Fruit fly (Drosophila melanogaster) whole organism, embryonic: ENCODE data around the gene CG15208.

Experiments used
- CG10462 ChIP-seq: fragments of 200-800 bp; sonication (Bioruptor generic); optimal IDR thresholded peaks from 2 replicates; lab custom pipeline; 2016; ENCODE audit warnings: missing biosample characterization, missing genetic modification characterization
- CG11085 ChIP-seq: fragments of 200-800 bp; sonication (Bioruptor generic); IDR thresholded peaks from 2 replicates; pipeline ENCODE4 v1.3.6; 2022; ENCODE audit warnings: missing biosample characterization, missing genetic modification characterization
- CG11247 ChIP-seq: fragments of 200-800 bp; sonication (Bioruptor generic); IDR thresholded peaks from 2 replicates; pipeline ENCODE4 v1.3.6; 2022; ENCODE audit warnings: missing biosample characterization, missing genetic modification characterization
- CG1233 ChIP-seq: fragments of 200-800 bp; sonication (Bioruptor generic); optimal IDR thresholded peaks from 4 replicates; lab custom pipeline; 2018; ENCODE audit warnings: missing biosample characterization, mild to moderate bottlenecking, missing genetic modification characterization
- CG13296 ChIP-seq: fragments of 200-800 bp; sonication (Bioruptor generic); optimal IDR thresholded peaks from 3 replicates; lab custom pipeline; 2018; ENCODE audit warnings: missing biosample characterization, mild to moderate bottlenecking, missing genetic modification characterization
- CG15479 ChIP-seq: fragments of 200-800 bp; sonication (Bioruptor generic); optimal IDR thresholded peaks from 3 replicates; lab custom pipeline; 2019; ENCODE audit warnings: missing biosample characterization, mild to moderate bottlenecking, missing genetic modification characterization, moderate library complexity
- CG16779 ChIP-seq: fragments of 200-800 bp; sonication (Bioruptor generic); IDR thresholded peaks from 2 replicates; pipeline ENCODE4 v1.3.6; 2022; ENCODE audit warnings: missing biosample characterization, missing genetic modification characterization
- CG17385 ChIP-seq: fragments of 200-800 bp; sonication (Bioruptor generic); optimal IDR thresholded peaks from 3 replicates; lab custom pipeline; 2018; ENCODE audit warnings: missing biosample characterization, mild to moderate bottlenecking, missing genetic modification characterization
- CG17612 ChIP-seq: fragments of 200-800 bp; sonication (Bioruptor generic); IDR thresholded peaks from 2 replicates; pipeline ENCODE4 v1.3.6; 2022; ENCODE audit warnings: missing biosample characterization, missing genetic modification characterization
- CG18011 ChIP-seq: fragments of 200-800 bp; sonication (Bioruptor generic); optimal IDR thresholded peaks from 2 replicates; lab custom pipeline; 2017; ENCODE audit warnings: missing biosample characterization, missing genetic modification characterization, mild to moderate bottlenecking, moderate library complexity, missing genotype
- CG34376 ChIP-seq: fragments of 200-800 bp; sonication (Bioruptor generic); optimal IDR thresholded peaks from 2 replicates; lab custom pipeline; 2018; ENCODE audit warnings: missing biosample characterization, mild to moderate bottlenecking, missing genetic modification characterization
- CG43689 ChIP-seq: fragments of 200-800 bp; sonication (Bioruptor generic); IDR thresholded peaks from 2 replicates; pipeline ENCODE4 v1.3.6; 2022; ENCODE audit warnings: missing biosample characterization, missing genetic modification characterization
- CG4854 ChIP-seq: fragments of 200-800 bp; sonication (Bioruptor generic); optimal IDR thresholded peaks from 2 replicates; lab custom pipeline; 2016; ENCODE audit warnings: missing biosample characterization, missing genetic modification characterization, inconsistent platforms
- CG6854 ChIP-seq: fragments of 200-800 bp; sonication (Bioruptor generic); optimal IDR thresholded peaks from 3 replicates; lab custom pipeline; 2017; ENCODE audit warnings: missing biosample characterization, mild to moderate bottlenecking, missing genetic modification characterization
- CG7271 ChIP-seq: fragments of 200-800 bp; sonication (Bioruptor generic); optimal IDR thresholded peaks from 2 replicates; lab custom pipeline; 2018; ENCODE audit warnings: missing biosample characterization, mild to moderate bottlenecking, missing genetic modification characterization, moderate library complexity
- CG8290 ChIP-seq, 3 experiments: fragments of 200-800 bp; sonication (Bioruptor generic); optimal IDR thresholded peaks; 2 replicates each; lab custom pipeline; 2016 to 2019; ENCODE audit warnings: missing biosample characterization in 3 of 3, missing genetic modification characterization in 3 of 3, mild to moderate bottlenecking in 2 of 3, moderate library complexity in 1 of 3
- Ets65A ChIP-seq: fragments of 200-800 bp; sonication (Bioruptor generic); peaks from one replicate; lab custom pipeline; 2016; ENCODE audit warnings: missing biosample characterization, missing genetic modification characterization
- Ets97D ChIP-seq: fragments of 200-800 bp; sonication (Bioruptor generic); optimal IDR thresholded peaks from 3 replicates; lab custom pipeline; 2016; ENCODE audit warnings: missing biosample characterization, missing genetic modification characterization
- Hr39 ChIP-seq: fragments of >200 bp; optimal IDR thresholded peaks from 2 replicates; lab custom pipeline; 2017
- Hr51 ChIP-seq, 2 experiments: fragments of 200-800 bp; sonication (Bioruptor generic); optimal IDR thresholded peaks; 2 replicates in 1 of 2; 3 replicates in 1 of 2; lab custom pipeline; 2016 to 2018; ENCODE audit warnings: missing biosample characterization in 2 of 2, missing genetic modification characterization in 2 of 2, mild to moderate bottlenecking in 1 of 2, moderate library complexity in 1 of 2
- Med ChIP-seq: fragments of 200-800 bp; sonication (Bioruptor generic); peaks from one replicate; lab custom pipeline; 2016; ENCODE audit warnings: missing biosample characterization, missing genetic modification characterization, mild to moderate bottlenecking, inconsistent platforms, moderate library complexity
- NfI ChIP-seq: fragments of 200-800 bp; sonication (Bioruptor generic); optimal IDR thresholded peaks from 3 replicates; lab custom pipeline; 2018; ENCODE audit warnings: missing biosample characterization, mild to moderate bottlenecking, missing genetic modification characterization, moderate library complexity
- Sin3A ChIP-seq: fragments of >200 bp; optimal IDR thresholded peaks from 2 replicates; lab custom pipeline; 2018
- Sox100B ChIP-seq: fragments of 200-800 bp; sonication (Bioruptor generic); optimal IDR thresholded peaks from 3 replicates; lab custom pipeline; 2018; ENCODE audit warnings: missing biosample characterization, mild to moderate bottlenecking, missing genetic modification characterization
- ac ChIP-seq: fragments of 200-800 bp; sonication (Bioruptor generic); optimal IDR thresholded peaks from 3 replicates; lab custom pipeline; 2017; ENCODE audit warnings: missing biosample characterization, mild to moderate bottlenecking, missing genetic modification characterization
- ara ChIP-seq: fragments of 200-800 bp; sonication (Bioruptor generic); IDR thresholded peaks from 2 replicates; pipeline ENCODE4 v1.3.6; 2022; ENCODE audit warnings: missing biosample characterization, missing genetic modification characterization
- ci ChIP-seq: fragments of 200-800 bp; sonication (Bioruptor generic); IDR thresholded peaks from 3 replicates; pipeline ENCODE4 v1.3.6; 2022; ENCODE audit warnings: missing biosample characterization, missing genetic modification characterization
- dpn ChIP-seq, 2 experiments: fragments of 200-800 bp; sonication (Bioruptor generic); optimal IDR thresholded peaks; 3 replicates each; lab custom pipeline; 2016; ENCODE audit warnings: missing biosample characterization in 2 of 2, missing genetic modification characterization in 2 of 2
- eve ChIP-seq, 2 experiments: fragments of >200 bp; optimal IDR thresholded peaks; 2 replicates each; lab custom pipeline; 2017; ENCODE audit warnings: missing biosample characterization in 2 of 2, missing genetic modification characterization in 2 of 2
- gfzf ChIP-seq: fragments of 200-800 bp; sonication (Bioruptor generic); optimal IDR thresholded peaks from 2 replicates; lab custom pipeline; 2016; ENCODE audit warnings: missing biosample characterization, mild to moderate bottlenecking, missing genetic modification characterization, moderate library complexity
- ind ChIP-seq: fragments of 200-800 bp; sonication (Bioruptor generic); optimal IDR thresholded peaks from 3 replicates; lab custom pipeline; 2016; ENCODE audit warnings: missing biosample characterization, missing genetic modification characterization
- lov ChIP-seq, 2 experiments: fragments of 200-800 bp in 1 of 2; fragments of >200 bp in 1 of 2; sonication (Bioruptor generic) in 1 of 2; IDR thresholded peaks in 1 of 2; optimal IDR thresholded peaks in 1 of 2; 2 replicates in 1 of 2; 3 replicates in 1 of 2; pipeline versions ENCODE4 v1.3.6 to Lab custom; 2017 to 2022; ENCODE audit warnings: missing biosample characterization in 1 of 2, missing genetic modification characterization in 1 of 2
- sens ChIP-seq: fragments of 200-800 bp; sonication (Bioruptor generic); peaks from one replicate; lab custom pipeline; 2016; ENCODE audit warnings: missing biosample characterization, missing genetic modification characterization
- shn ChIP-seq: fragments of 200-800 bp; sonication (Bioruptor generic); optimal IDR thresholded peaks from 3 replicates; lab custom pipeline; 2016; ENCODE audit warnings: missing biosample characterization, missing genetic modification characterization
- sug ChIP-seq: fragments of 200-800 bp; optimal IDR thresholded peaks from 2 replicates; lab custom pipeline; 2019; ENCODE audit warnings: missing biosample characterization, mild to moderate bottlenecking, missing genetic modification characterization, moderate library complexity
- tio ChIP-seq: fragments of 200-800 bp; sonication (Bioruptor generic); optimal IDR thresholded peaks from 2 replicates; lab custom pipeline; 2017; ENCODE audit warnings: missing biosample characterization, missing genetic modification characterization, inconsistent platforms
- wek ChIP-seq: fragments of 200-800 bp; sonication (Bioruptor generic); optimal IDR thresholded peaks from 3 replicates; lab custom pipeline; 2018; ENCODE audit warnings: missing biosample characterization, mild to moderate bottlenecking, missing genetic modification characterization, moderate library complexity

Gene CG15208

dm6 chrX:10912585-10912984 lies 12.8 kb downstream of the CG15208 start:
- TF ChIP-seq Ets65A (GFP tag; lab: Kevin White, UChicago) (peak; percentile 58), Hr39 (lab: Kevin White, UChicago) (peak; percentile 31), Med (peak; percentile 3), CG10462 (GFP tag; lab: Kevin White, UChicago) (no peak)

- TF ChIP-seq gfzf (GFP tag; lab: Kevin White, UChicago) (no peak), ara (GFP tag; lab: Robert Waterston, UW) (no peak), eve (GFP tag; optimal IDR thresholded peaks at IDR 0.05; lab: Kevin White, UChicago) (no peak), ind (GFP tag; lab: Kevin White, UChicago) (no peak), CG4854 (no peak), CG17612 (peak; percentile 98), CG18011 (GFP tag; lab: Kevin White, UChicago) (no peak), Hr51 (GFP tag; optimal IDR thresholded peaks at IDR 0.05; lab: Kevin White, UChicago) (no peak), sens (GFP tag; lab: Kevin White, UChicago) (peak; percentile 37), CG8290 (GFP tag; optimal IDR thresholded peaks at IDR 0.05; lab: Kevin White, UChicago) (peak; percentile 98), CG8290 (tag; optimal IDR thresholded peaks at IDR 0.05; lab: Kevin White, UChicago) (peak in 1 of 2 experiments; percentile 99), CG43689 (GFP tag; lab: Robert Waterston, UW) (no peak)
Observed at dm6 chrX:10921665-10922064, 21.9 kb downstream of the CG15208 start.

- no peak for TF ChIP-seq shn (GFP tag; lab: Kevin White, UChicago)
- peak; percentile 13 for TF ChIP-seq CG1233 (GFP tag; lab: Kevin White, UChicago)
- no peak for TF ChIP-seq Sin3A (lab: Kevin White, UChicago)
- TF ChIP-seq CG11247 (GFP tag; lab: Robert Waterston, UW) = no peak
- peak; percentile 10 for TF ChIP-seq CG6854 (GFP tag; lab: Kevin White, UChicago)
- peak; percentile 7 for TF ChIP-seq wek
- peak; percentile 6 for TF ChIP-seq Ets97D (GFP tag; lab: Kevin White, UChicago)
- peak; percentile 7 for TF ChIP-seq CG17385 (GFP tag; lab: Kevin White, UChicago)
- peak; percentile 14 for TF ChIP-seq CG13296 (GFP tag; lab: Kevin White, UChicago)
- TF ChIP-seq CG15479 = peak; percentile 27
- peak; percentile 9 for TF ChIP-seq CG34376 (GFP tag; lab: Kevin White, UChicago)
- TF ChIP-seq NfI (GFP tag; lab: Kevin White, UChicago) = peak; percentile 24
- TF ChIP-seq CG7271 (tag; lab: Kevin White, UChicago) = peak; percentile 66
- no peak for TF ChIP-seq dpn (GFP tag; optimal IDR thresholded peaks at IDR 0.05; lab: Kevin White, UChicago)
- no peak for TF ChIP-seq CG11085 (GFP tag; lab: Robert Waterston, UW)
- TF ChIP-seq ci = peak; percentile 63
- peak; percentile 28 for TF ChIP-seq Sox100B (GFP tag; lab: Kevin White, UChicago)
Observed at dm6 chrX:10922178-10922577, 22.4 kb downstream of the CG15208 start.

DNA sequence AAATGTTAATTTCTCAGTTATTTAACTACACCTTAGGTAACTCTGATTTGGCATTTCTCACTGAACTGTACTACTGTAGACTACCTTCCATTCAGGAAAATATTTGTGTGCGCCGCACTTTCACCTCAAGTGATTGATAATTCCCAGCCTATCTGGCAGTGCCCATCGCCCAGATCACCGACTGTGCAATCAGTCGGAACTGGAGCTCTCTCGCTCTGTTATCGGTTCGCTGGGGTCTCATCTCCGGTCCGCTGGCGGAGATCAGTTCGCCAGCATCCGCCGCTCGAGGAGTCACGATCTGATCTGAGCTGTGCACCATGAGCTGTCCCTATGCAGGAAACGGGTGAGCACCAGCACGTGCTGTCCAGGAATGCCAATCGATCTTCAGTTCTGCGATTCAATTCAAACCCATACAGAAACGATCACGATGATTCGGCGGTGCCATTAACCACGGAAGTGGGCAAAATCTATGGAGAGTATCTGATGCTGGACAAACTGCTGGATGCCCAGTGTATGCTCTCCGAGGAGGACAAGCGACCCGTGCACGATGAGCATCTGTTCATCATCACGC lies 24.0 kb downstream of the CG15208 start, which contains the start of gene v:
v (plus strand) TSS at position 262 of the 571 bp plus-strand sequence.
- no peak for TF ChIP-seq ac (GFP tag; lab: Kevin White, UChicago)
- TF ChIP-seq sug (tag; lab: Kevin White, UChicago) = peak; percentile 61
- TF ChIP-seq Ets65A (GFP tag; lab: Kevin White, UChicago) = peak; percentile 26
- no peak for TF ChIP-seq CG16779 (GFP tag; lab: Robert Waterston, UW)
- no peak for TF ChIP-seq lov (optimal IDR thresholded peaks at IDR 0.05; lab: Kevin White, UChicago)
- TF ChIP-seq lov (GFP tag; IDR thresholded peaks at IDR 0.05; lab: Robert Waterston, UW) = no peak
- no peak for TF ChIP-seq sens (GFP tag; lab: Kevin White, UChicago)
- no peak for TF ChIP-seq tio (GFP tag; lab: Kevin White, UChicago)
